Worm (Caenorhabditis elegans) whole organism, L4/young adult: ENCODE results near the gene fbxc-14.
"Not testable (repeated sequence)": the region's sequence is repeated elsewhere in the genome, so short reads cannot be mapped to it uniquely, and the experiment has no call there.

Experiments used
- W03F9.2 ChIP-seq: fragments of 150-350 bp; optimal IDR thresholded peaks from 2 replicates; lab custom pipeline; 2014; ENCODE audit warnings: missing biosample characterization, missing genetic modification characterization
- dao-5 ChIP-seq: sonication (generic microtip); optimal IDR thresholded peaks from 2 replicates; lab custom pipeline; 2016; ENCODE audit warnings: missing genotype, missing genetic modification characterization, moderate library complexity, missing compliant biosample characterization
- him-1 ChIP-seq: sonication (generic microtip); optimal IDR thresholded peaks from 2 replicates; lab custom pipeline; 2016; ENCODE audit warnings: missing genotype, missing genetic modification reagents, missing genetic modification characterization, missing compliant biosample characterization

- not testable (repeated sequence) for TF ChIP-seq him-1, dao-5, W03F9.2 (tag; lab: Kevin White, UChicago)
Observed at ce11 chrII:994231-994630, 20.1 kb downstream of the fbxc-14 start, which contains the start of gene F45D11.7.
